Fruit fly (Drosophila melanogaster) whole organism, wandering third instar larva: ENCODE results near the gene Ssu72.

Experiments
- GATAd ChIP-seq: sonication (Bioruptor generic); optimal IDR thresholded peaks from 2 replicates; lab custom pipeline; 2016; ENCODE audit warnings: missing biosample characterization, missing genetic modification characterization
- HLH106 ChIP-seq: fragments of 200-800 bp; optimal IDR thresholded peaks from 3 replicates; lab custom pipeline; 2019; ENCODE audit warnings: missing biosample characterization, mild to moderate bottlenecking, missing genetic modification characterization, moderate library complexity
- Hr78 ChIP-seq: fragments of >200 bp; optimal IDR thresholded peaks from 2 replicates; lab custom pipeline; 2017; ENCODE audit warnings: missing biosample characterization, missing genetic modification characterization
- Jra ChIP-seq: sonication (Bioruptor generic); optimal IDR thresholded peaks from 2 replicates; lab custom pipeline; 2016; ENCODE audit warnings: missing biosample characterization, missing genetic modification characterization
- Mio ChIP-seq: sonication (Bioruptor generic); optimal IDR thresholded peaks from 2 replicates; lab custom pipeline; 2016; ENCODE audit warnings: missing biosample characterization, missing genetic modification characterization
- Myc ChIP-seq: fragments of >200 bp; optimal IDR thresholded peaks from 2 replicates; lab custom pipeline; 2017
- ey ChIP-seq: fragments of 200-800 bp; sonication (Bioruptor generic); optimal IDR thresholded peaks from 2 replicates; lab custom pipeline; 2016; ENCODE audit warnings: missing biosample characterization, missing genetic modification characterization
- fru ChIP-seq: fragments of 200-800 bp; sonication (Bioruptor generic); optimal IDR thresholded peaks from 3 replicates; lab custom pipeline; 2016; ENCODE audit warnings: missing biosample characterization, mild to moderate bottlenecking, missing genetic modification characterization
- lola ChIP-seq: fragments of >200 bp; optimal IDR thresholded peaks from 2 replicates; lab custom pipeline; 2017; ENCODE audit warnings: missing biosample characterization, missing genetic modification characterization
- pan ChIP-seq: fragments of >200 bp; optimal IDR thresholded peaks from 2 replicates; lab custom pipeline; 2017
- psq ChIP-seq: fragments of 200-800 bp; sonication (Bioruptor generic); optimal IDR thresholded peaks from 3 replicates; lab custom pipeline; 2017; ENCODE audit warnings: missing biosample characterization, mild to moderate bottlenecking, missing genetic modification characterization, moderate library complexity
- sv ChIP-seq: fragments of 200-800 bp; sonication (Bioruptor generic); optimal IDR thresholded peaks from 3 replicates; lab custom pipeline; 2016; ENCODE audit warnings: missing biosample characterization, missing genetic modification characterization
- usp ChIP-seq: fragments of >200 bp; optimal IDR thresholded peaks from 2 replicates; lab custom pipeline; 2017; ENCODE audit warnings: missing biosample characterization, missing genetic modification characterization

DNA sequence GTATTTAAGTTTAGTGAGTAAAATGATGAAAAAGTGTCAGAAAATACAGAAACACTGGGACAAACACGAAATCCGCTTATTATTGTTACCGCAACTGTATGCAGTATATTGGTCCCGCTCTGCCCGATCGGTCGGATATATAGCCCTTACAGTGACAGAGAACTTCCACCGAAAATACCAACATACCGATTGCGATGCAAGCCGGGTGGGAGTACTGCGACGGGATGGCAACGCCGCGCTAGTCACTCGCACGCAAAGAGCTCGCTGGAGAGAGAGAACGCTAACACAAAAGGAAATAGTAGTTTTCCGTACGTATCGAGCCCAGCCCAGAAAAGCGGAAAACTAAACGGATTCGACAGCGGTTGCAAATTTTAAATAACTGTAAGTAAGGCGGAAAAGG, 32.5 kb downstream of the Ssu72 start, which contains the start of gene Cdc42:
- TF ChIP-seq GATAd (GFP tag; lab: Kevin White, UChicago) = no peak
- no peak for TF ChIP-seq ey (GFP tag; lab: Kevin White, UChicago)
- TF ChIP-seq Myc (lab: Kevin White, UChicago) = no peak
- no peak for TF ChIP-seq usp (GFP tag; lab: Kevin White, UChicago)
- TF ChIP-seq pan (lab: Kevin White, UChicago) = no peak
- no peak for TF ChIP-seq Hr78 (GFP tag; lab: Kevin White, UChicago)
- no peak for TF ChIP-seq Mio (GFP tag; lab: Kevin White, UChicago)
- TF ChIP-seq psq (GFP tag; lab: Kevin White, UChicago) = no peak
- TF ChIP-seq sv (GFP tag; lab: Kevin White, UChicago) = no peak
- no peak for TF ChIP-seq lola (GFP tag; lab: Kevin White, UChicago)
- no peak for TF ChIP-seq fru (GFP tag; lab: Kevin White, UChicago)
- TF ChIP-seq Jra (GFP tag; lab: Kevin White, UChicago) = no peak
- TF ChIP-seq HLH106 = no peak
